Worm (Caenorhabditis elegans) whole organism, L2 larva: ENCODE data around the gene rhgf-2.

Source experiments
- Y55F3AM.14 ChIP-seq: fragments of 200-800 bp; sonication (Bioruptor generic); optimal IDR thresholded peaks from 2 replicates; lab custom pipeline; 2018; ENCODE audit warnings: mild to moderate bottlenecking, missing genetic modification characterization, missing compliant biosample characterization
- aly-2 ChIP-seq: fragments of 150-350 bp; optimal IDR thresholded peaks from 2 replicates; lab custom pipeline; 2014; ENCODE audit warnings: missing biosample characterization, missing genetic modification characterization
- ama-1 ChIP-seq: fragments of 150-350 bp; optimal IDR thresholded peaks from 2 replicates; lab custom pipeline; 2018; ENCODE audit warnings: inconsistent platforms
- ceh-16 ChIP-seq: fragments of 150-350 bp; optimal IDR thresholded peaks from 2 replicates; lab custom pipeline; 2014; ENCODE audit warnings: missing biosample characterization, missing genetic modification characterization
- ceh-82 ChIP-seq: fragments of 150-350 bp; optimal IDR thresholded peaks from 2 replicates; lab custom pipeline; 2014; ENCODE audit warnings: missing biosample characterization, missing genetic modification characterization
- nhr-77 ChIP-seq: fragments of 150-350 bp; optimal IDR thresholded peaks from 2 replicates; lab custom pipeline; 2014; ENCODE audit warnings: missing biosample characterization, missing genetic modification characterization
- sem-4 ChIP-seq: fragments of 150-350 bp; optimal IDR thresholded peaks from 2 replicates; lab custom pipeline; 2014; ENCODE audit warnings: missing biosample characterization, missing genetic modification reagents, missing genetic modification characterization
- skn-1 ChIP-seq: sonication (generic microtip); optimal IDR thresholded peaks from 2 replicates; lab custom pipeline; 2017; ENCODE audit warnings: missing biosample characterization, missing genetic modification characterization
- snpc-4 ChIP-seq: fragments of 150-350 bp; optimal IDR thresholded peaks from 2 replicates; lab custom pipeline; 2014; ENCODE audit warnings: missing biosample characterization, missing genetic modification characterization
- unc-39 ChIP-seq: fragments of 150-350 bp; optimal IDR thresholded peaks from 2 replicates; lab custom pipeline; 2014; ENCODE audit warnings: missing biosample characterization, missing genetic modification characterization
- ztf-4 ChIP-seq: fragments of 150-350 bp; optimal IDR thresholded peaks from 2 replicates; lab custom pipeline; 2014; ENCODE audit warnings: missing biosample characterization, missing genetic modification characterization

- TF ChIP-seq ztf-4 (tag; lab: Kevin White, UChicago) (no peak), ama-1 (lab: Kevin White, UChicago) (no peak), snpc-4 (tag; lab: Kevin White, UChicago) (no peak), aly-2 (tag; lab: Kevin White, UChicago) (no peak), sem-4 (tag; lab: Kevin White, UChicago) (no peak), nhr-77 (tag; lab: Kevin White, UChicago) (no peak), Y55F3AM.14 (GFP tag; lab: Kevin White, UChicago) (no peak), unc-39 (no peak), skn-1 (tag; lab: Kevin White, UChicago) (no peak), ceh-82 (tag; lab: Kevin White, UChicago) (no peak), ceh-16 (tag; lab: Kevin White, UChicago) (no peak)
Measured at ce11 chrII:4082754-4083153, 17.8 kb upstream of the rhgf-2 start, which contains the start of gene R11F4.2.
